Fruit fly (Drosophila melanogaster) whole organism, prepupa: Measurements from ENCODE around the gene dco.

ENCODE experiments used
- Blimp-1 ChIP-seq: fragments of 200-800 bp; sonication (Bioruptor generic); optimal IDR thresholded peaks from 3 replicates; lab custom pipeline; 2017; ENCODE audit warnings: missing biosample characterization, missing genetic modification characterization, mild to moderate bottlenecking, moderate library complexity, missing genetic modification reagents
- CG10631 ChIP-seq: fragments of 200-800 bp; sonication (Bioruptor generic); optimal IDR thresholded peaks from 2 replicates; lab custom pipeline; 2016; ENCODE audit warnings: missing biosample characterization, missing genetic modification characterization
- CG11294 ChIP-seq: fragments of 200-800 bp; sonication (Bioruptor generic); IDR thresholded peaks from 2 replicates; pipeline ENCODE4 v1.3.6; 2022; ENCODE audit warnings: missing biosample characterization, missing genetic modification characterization
- CG11762 ChIP-seq: fragments of 200-800 bp; sonication (Bioruptor generic); optimal IDR thresholded peaks from 3 replicates; lab custom pipeline; 2016; ENCODE audit warnings: missing biosample characterization, missing genetic modification characterization; ENCODE audit not compliant: insufficient read depth
- CG11902 ChIP-seq: fragments of 200-800 bp; sonication (Bioruptor generic); optimal IDR thresholded peaks from 3 replicates; lab custom pipeline; 2016; ENCODE audit warnings: missing biosample characterization, missing genetic modification characterization
- CG15336 ChIP-seq: fragments of 200-800 bp; sonication (Bioruptor generic); IDR thresholded peaks from 2 replicates; pipeline ENCODE4 v1.3.6; 2022; ENCODE audit warnings: missing biosample characterization, missing genetic modification characterization
- CG1621 ChIP-seq: fragments of 200-800 bp; sonication (Bioruptor generic); optimal IDR thresholded peaks from 3 replicates; lab custom pipeline; 2018; ENCODE audit warnings: missing biosample characterization, mild to moderate bottlenecking, missing genetic modification characterization
- CG16779 ChIP-seq: fragments of 200-800 bp; sonication (Bioruptor generic); optimal IDR thresholded peaks from 3 replicates; lab custom pipeline; 2017; ENCODE audit warnings: missing biosample characterization, mild to moderate bottlenecking, missing genetic modification characterization
- CG3032 ChIP-seq: fragments of 200-800 bp; optimal IDR thresholded peaks from 2 replicates; lab custom pipeline; 2019; ENCODE audit warnings: missing biosample characterization, mild to moderate bottlenecking, missing genetic modification characterization, moderate library complexity
- CG31627 ChIP-seq: fragments of 200-800 bp; sonication (Bioruptor generic); optimal IDR thresholded peaks from 3 replicates; lab custom pipeline; 2016; ENCODE audit warnings: missing biosample characterization, missing genetic modification characterization
- CG32006 ChIP-seq: fragments of 200-800 bp; sonication (Bioruptor generic); optimal IDR thresholded peaks from 3 replicates; lab custom pipeline; 2017; ENCODE audit warnings: missing biosample characterization, mild to moderate bottlenecking, missing genetic modification characterization
- CG3919 ChIP-seq: fragments of 200-800 bp; sonication (Bioruptor generic); optimal IDR thresholded peaks from 3 replicates; lab custom pipeline; 2016; ENCODE audit warnings: missing biosample characterization, missing genetic modification characterization
- CG6163 ChIP-seq: fragments of 200-800 bp; sonication (Bioruptor generic); IDR thresholded peaks from 3 replicates; pipeline ENCODE4 v1.3.6; 2022; ENCODE audit warnings: missing biosample characterization, missing genetic modification characterization
- CG6276 ChIP-seq: fragments of 200-800 bp; sonication (Bioruptor generic); optimal IDR thresholded peaks from 2 replicates; lab custom pipeline; 2017; ENCODE audit warnings: missing biosample characterization, mild to moderate bottlenecking, missing genetic modification characterization
- CG6808 ChIP-seq: fragments of 200-800 bp; sonication (Bioruptor generic); optimal IDR thresholded peaks from 3 replicates; lab custom pipeline; 2017; ENCODE audit warnings: missing biosample characterization, missing genetic modification characterization, mild to moderate bottlenecking, moderate library complexity, missing genetic modification reagents
- CG6854 ChIP-seq: fragments of 200-800 bp; sonication (Bioruptor generic); optimal IDR thresholded peaks from 2 replicates; lab custom pipeline; 2017; ENCODE audit warnings: missing biosample characterization, mild to moderate bottlenecking, missing genetic modification characterization
- CG7368 ChIP-seq: fragments of 200-800 bp; sonication (Bioruptor generic); optimal IDR thresholded peaks from 3 replicates; lab custom pipeline; 2016; ENCODE audit warnings: missing biosample characterization, missing genetic modification characterization
- CG8319 ChIP-seq: fragments of 200-800 bp; sonication (Bioruptor generic); optimal IDR thresholded peaks from 3 replicates; lab custom pipeline; 2016; ENCODE audit warnings: missing biosample characterization, missing genetic modification characterization
- Eip75B ChIP-seq: fragments of 200-800 bp; sonication (Bioruptor generic); optimal IDR thresholded peaks from 3 replicates; lab custom pipeline; 2016; ENCODE audit warnings: missing biosample characterization, missing genetic modification characterization
- Eip78C ChIP-seq: fragments of 200-800 bp; sonication (Bioruptor generic); peaks from one replicate; lab custom pipeline; 2016; ENCODE audit warnings: missing biosample characterization, missing genetic modification characterization
- Ets21C ChIP-seq: fragments of 200-800 bp; sonication (Bioruptor generic); optimal IDR thresholded peaks from 3 replicates; lab custom pipeline; 2016; ENCODE audit warnings: missing biosample characterization, missing genetic modification characterization
- Ets96B ChIP-seq: fragments of 200-800 bp; optimal IDR thresholded peaks from 2 replicates; lab custom pipeline; 2019; ENCODE audit warnings: missing biosample characterization, mild to moderate bottlenecking, missing genetic modification characterization, moderate library complexity
- Gug ChIP-seq: fragments of 200-800 bp; sonication (Bioruptor generic); IDR thresholded peaks from 2 replicates; pipeline ENCODE4 v1.3.6; 2022; ENCODE audit warnings: missing biosample characterization, missing genetic modification characterization
- Hr38 ChIP-seq: sonication (Bioruptor generic); optimal IDR thresholded peaks from 2 replicates; lab custom pipeline; 2016; ENCODE audit warnings: missing biosample characterization, missing genetic modification characterization
- Hr39 ChIP-seq: fragments of 200-800 bp; sonication (Bioruptor generic); optimal IDR thresholded peaks from 2 replicates; lab custom pipeline; 2016; ENCODE audit warnings: missing biosample characterization, missing genetic modification characterization
- Hr4 ChIP-seq: fragments of 200-800 bp; sonication (Bioruptor generic); optimal IDR thresholded peaks from 3 replicates; lab custom pipeline; 2016; ENCODE audit warnings: missing biosample characterization, missing genetic modification characterization
- OdsH ChIP-seq: fragments of 200-800 bp; sonication (Bioruptor generic); optimal IDR thresholded peaks from 3 replicates; lab custom pipeline; 2016; ENCODE audit warnings: missing biosample characterization, missing genetic modification characterization
- Sox102F ChIP-seq: fragments of 200-800 bp; sonication (Bioruptor generic); optimal IDR thresholded peaks from 2 replicates; lab custom pipeline; 2016; ENCODE audit warnings: missing biosample characterization, mild to moderate bottlenecking, missing genetic modification characterization
- Sox14 ChIP-seq: fragments of 200-800 bp; sonication (Bioruptor generic); optimal IDR thresholded peaks from 3 replicates; lab custom pipeline; 2016; ENCODE audit warnings: missing biosample characterization, missing genetic modification characterization
- Sox15 ChIP-seq: fragments of 200-800 bp; sonication (Bioruptor generic); optimal IDR thresholded peaks from 3 replicates; lab custom pipeline; 2016; ENCODE audit warnings: missing biosample characterization, missing genetic modification characterization
- achi ChIP-seq: fragments of 200-800 bp; sonication (Bioruptor generic); optimal IDR thresholded peaks from 3 replicates; lab custom pipeline; 2016; ENCODE audit warnings: missing biosample characterization, missing genetic modification characterization
- acj6 ChIP-seq: fragments of 200-800 bp; sonication (Bioruptor generic); optimal IDR thresholded peaks from 3 replicates; lab custom pipeline; 2016; ENCODE audit warnings: missing biosample characterization, missing genetic modification characterization
- cyc ChIP-seq: fragments of 200-800 bp; sonication (Bioruptor generic); optimal IDR thresholded peaks from 3 replicates; lab custom pipeline; 2016; ENCODE audit warnings: missing biosample characterization, missing genetic modification characterization
- dac ChIP-seq: fragments of 200-800 bp; sonication (Bioruptor generic); optimal IDR thresholded peaks from 2 replicates; lab custom pipeline; 2017; ENCODE audit warnings: missing biosample characterization, mild to moderate bottlenecking, missing genetic modification characterization
- dsx ChIP-seq: fragments of 200-800 bp; optimal IDR thresholded peaks from 3 replicates; lab custom pipeline; 2019; ENCODE audit warnings: missing biosample characterization, mild to moderate bottlenecking, missing genetic modification characterization, moderate library complexity; ENCODE audit not compliant: poor library complexity, severe bottlenecking
- eg ChIP-seq: fragments of 200-800 bp; sonication (Bioruptor generic); IDR thresholded peaks from 3 replicates; pipeline ENCODE4 v1.3.6; 2022; ENCODE audit warnings: missing biosample characterization, missing genetic modification characterization
- esn ChIP-seq: fragments of 200-800 bp; sonication (Bioruptor generic); optimal IDR thresholded peaks from 2 replicates; lab custom pipeline; 2016; ENCODE audit warnings: missing biosample characterization, mild to moderate bottlenecking, missing genetic modification characterization, moderate library complexity
- fd59A ChIP-seq: fragments of 200-800 bp; sonication (Bioruptor generic); optimal IDR thresholded peaks from 2 replicates; lab custom pipeline; 2017; ENCODE audit warnings: missing biosample characterization, mild to moderate bottlenecking, missing genetic modification characterization, missing genetic modification reagents
- fkh ChIP-seq: fragments of 200-800 bp; sonication (Bioruptor generic); optimal IDR thresholded peaks from 3 replicates; lab custom pipeline; 2017; ENCODE audit warnings: missing biosample characterization, mild to moderate bottlenecking, missing genetic modification characterization, moderate library complexity
- lz ChIP-seq: fragments of 200-800 bp; sonication (Bioruptor generic); optimal IDR thresholded peaks from 3 replicates; lab custom pipeline; 2016; ENCODE audit warnings: missing biosample characterization, missing genetic modification characterization
- net ChIP-seq: fragments of 200-800 bp; sonication (Bioruptor generic); optimal IDR thresholded peaks from 3 replicates; lab custom pipeline; 2016; ENCODE audit warnings: missing biosample characterization, missing genetic modification characterization
- salr ChIP-seq, 2 experiments: fragments of 200-800 bp; sonication (Bioruptor generic); optimal IDR thresholded peaks; 3 replicates each; lab custom pipeline; 2016 to 2018; ENCODE audit warnings: missing biosample characterization in 2 of 2, missing genetic modification characterization in 2 of 2, mild to moderate bottlenecking in 1 of 2
- ss ChIP-seq, 2 experiments: fragments of 200-800 bp; sonication (Bioruptor generic); optimal IDR thresholded peaks; 2 replicates in 1 of 2; 3 replicates in 1 of 2; lab custom pipeline; 2017 to 2018; ENCODE audit warnings: mild to moderate bottlenecking in 2 of 2, missing biosample characterization in 2 of 2, missing genetic modification characterization in 2 of 2, moderate library complexity in 1 of 2
- svp ChIP-seq: fragments of 200-800 bp; sonication (Bioruptor generic); peaks from one replicate; lab custom pipeline; 2016; ENCODE audit warnings: missing biosample characterization, missing genetic modification characterization
- topi ChIP-seq: fragments of 200-800 bp; sonication (Bioruptor generic); optimal IDR thresholded peaks from 3 replicates; lab custom pipeline; 2016; ENCODE audit warnings: missing biosample characterization, missing genetic modification characterization
- vri ChIP-seq: fragments of 200-800 bp; sonication (Bioruptor generic); optimal IDR thresholded peaks from 3 replicates; lab custom pipeline; 2016; ENCODE audit warnings: missing biosample characterization, mild to moderate bottlenecking, missing genetic modification characterization

dco gene

dm6 chr3R:31064653-31065322 lies 3.8 kb upstream of the dco start, which contains the start of gene Sox100B:
Gene Sox100B (plus strand): TSS chr3R:31065253.
- TF ChIP-seq svp (peak; percentile 60), Ets96B (tag; lab: Kevin White, UChicago) (peak; percentile 18), CG6163 (GFP tag; lab: Robert Waterston, UW) (0 out of 3 replicates have a peak, but pooled peaks have one; percentile 23), Eip78C (peak; percentile 57), CG11294 (GFP tag; lab: Robert Waterston, UW) (no peak), CG3032 (tag; lab: Kevin White, UChicago) (peak; percentile 23), dac (no peak), fkh (peak; percentile 67)
- TF ChIP-seq, all 60 proteins: peak for 6

dm6 chr3R:31062344-31062964 lies 1.4 kb upstream of the dco start:
- peak; percentile 35 for TF ChIP-seq CG3919 (GFP tag; lab: Kevin White, UChicago)
- TF ChIP-seq dac = no peak
- peak; percentile 18 for TF ChIP-seq Eip75B (GFP tag; lab: Kevin White, UChicago)
- TF ChIP-seq eg (GFP tag; lab: Robert Waterston, UW) = peak; percentile 92
- peak; percentile 46 for TF ChIP-seq CG31627
- TF ChIP-seq acj6 (GFP tag; lab: Kevin White, UChicago) = peak; percentile 46
- peak; percentile 50 to 72 for TF ChIP-seq salr (GFP tag; optimal IDR thresholded peaks at IDR 0.05; lab: Kevin White, UChicago)
- peak; percentile 39 for TF ChIP-seq Sox14 (GFP tag; lab: Kevin White, UChicago)
- TF ChIP-seq OdsH (GFP tag; lab: Kevin White, UChicago) = peak; percentile 30
- TF ChIP-seq vri (GFP tag; lab: Kevin White, UChicago) = peak; percentile 64
- peak; percentile 31 for TF ChIP-seq Hr39 (GFP tag; lab: Kevin White, UChicago)
- peak; percentile 42 for TF ChIP-seq topi (GFP tag; lab: Kevin White, UChicago)
- TF ChIP-seq CG32006 = peak; percentile 29
- peak; percentile 56 for TF ChIP-seq esn (GFP tag; lab: Kevin White, UChicago)
- peak; percentile 58 for TF ChIP-seq CG6276 (GFP tag; lab: Kevin White, UChicago)
- TF ChIP-seq CG15336 (GFP tag; lab: Robert Waterston, UW) = peak; percentile 75
- TF ChIP-seq CG11762 = peak; percentile 25
- peak; percentile 51; the same call in 1 of the 2 replicates for TF ChIP-seq Gug (GFP tag; lab: Robert Waterston, UW)
- TF ChIP-seq CG8319 (GFP tag; lab: Kevin White, UChicago) = peak; percentile 34
- TF ChIP-seq CG10631 = peak; percentile 36
- TF ChIP-seq lz (GFP tag; lab: Kevin White, UChicago) = peak; percentile 56
- TF ChIP-seq cyc (GFP tag; lab: Kevin White, UChicago) = no peak
- peak; percentile 52 for TF ChIP-seq fd59A
- peak; percentile 93 for TF ChIP-seq CG6163 (GFP tag; lab: Robert Waterston, UW)
- peak; percentile 71 for TF ChIP-seq CG7368 (GFP tag; lab: Kevin White, UChicago)
- TF ChIP-seq CG11294 (GFP tag; lab: Robert Waterston, UW) = peak; percentile 39; the same call in 1 of the 2 replicates
- TF ChIP-seq Hr4 = no peak
- peak; percentile 34 for TF ChIP-seq CG6854
- peak; percentile 85 for TF ChIP-seq net (GFP tag; lab: Kevin White, UChicago)
- peak; percentile 49 for TF ChIP-seq achi (GFP tag; lab: Kevin White, UChicago)
- TF ChIP-seq CG1621 (tag; lab: Kevin White, UChicago) = peak; percentile 81
- no peak for TF ChIP-seq CG11902
- TF ChIP-seq Blimp-1 (GFP tag; lab: Kevin White, UChicago) = peak; percentile 18
- no peak for TF ChIP-seq Hr38 (GFP tag; lab: Kevin White, UChicago)
- TF ChIP-seq CG6808 (GFP tag; lab: Kevin White, UChicago) = peak; percentile 83
- TF ChIP-seq CG16779 (tag; lab: Kevin White, UChicago) = peak; percentile 69
- TF ChIP-seq Sox15 = no peak
- peak; percentile 63 for TF ChIP-seq Sox102F (GFP tag; lab: Kevin White, UChicago)
- TF ChIP-seq dsx (GFP tag; lab: Kevin White, UChicago) = peak; percentile 79
- peak; percentile 79 for TF ChIP-seq Ets96B (tag; lab: Kevin White, UChicago)
- peak; percentile 71 for TF ChIP-seq fkh
- peak; percentile 71 for TF ChIP-seq CG3032 (tag; lab: Kevin White, UChicago)
- TF ChIP-seq svp = peak; percentile 76
- TF ChIP-seq ss (GFP tag; optimal IDR thresholded peaks at IDR 0.05; lab: Kevin White, UChicago) = peak; percentile 84 to 94
- peak; percentile 34 for TF ChIP-seq Ets21C
